Worm (Caenorhabditis elegans): ENCODE data around the gene T20D4.19.

- TF ChIP-seq ztf-11 (tag; optimal IDR thresholded peaks at IDR 0.05) (no peak), snpc-4 (tag; optimal IDR thresholded peaks at IDR 0.05) (no peak), nhr-77 (tag; optimal IDR thresholded peaks at IDR 0.05) (no peak), unc-55 (GFP tag; optimal IDR thresholded peaks at IDR 0.05) (peak; percentile 24), ama-1 (optimal IDR thresholded peaks at IDR 0.05) (no peak), lin-13 (GFP tag; optimal IDR thresholded peaks at IDR 0.05) (no peak), skn-1 (tag; optimal IDR thresholded peaks at IDR 0.05) (no peak), lsy-2 (tag; optimal IDR thresholded peaks at IDR 0.05) (no peak), nhr-237 (tag; optimal IDR thresholded peaks at IDR 0.05) (no peak)
Measured at ce11 chrV:3410098-3410570, 21.3 kb downstream of the T20D4.19 start, which contains the start of gene arrd-22.
